Worm (Caenorhabditis elegans) whole organism, late embryonic: ENCODE data around the gene mog-5.

ENCODE experiments used
- K02D7.2 ChIP-seq: sonication (generic microtip); optimal IDR thresholded peaks from 2 replicates; lab custom pipeline; 2017; ENCODE audit warnings: mild to moderate bottlenecking, missing genetic modification characterization, missing compliant biosample characterization
- tbx-7 ChIP-seq: sonication (generic microtip); optimal IDR thresholded peaks from 2 replicates; lab custom pipeline; 2016; ENCODE audit warnings: missing genotype, missing genetic modification characterization, missing compliant biosample characterization

- TF ChIP-seq tbx-7 (tag; lab: Kevin White, UChicago) (no peak), K02D7.2 (tag; lab: Kevin White, UChicago) (no peak)
Measured at ce11 chrII:5378239-5378521, 21.2 kb upstream of the mog-5 start.
